Fruit fly (Drosophila melanogaster): Measurements from ENCODE around the gene CG43740.

Gene CG43740

DNA sequence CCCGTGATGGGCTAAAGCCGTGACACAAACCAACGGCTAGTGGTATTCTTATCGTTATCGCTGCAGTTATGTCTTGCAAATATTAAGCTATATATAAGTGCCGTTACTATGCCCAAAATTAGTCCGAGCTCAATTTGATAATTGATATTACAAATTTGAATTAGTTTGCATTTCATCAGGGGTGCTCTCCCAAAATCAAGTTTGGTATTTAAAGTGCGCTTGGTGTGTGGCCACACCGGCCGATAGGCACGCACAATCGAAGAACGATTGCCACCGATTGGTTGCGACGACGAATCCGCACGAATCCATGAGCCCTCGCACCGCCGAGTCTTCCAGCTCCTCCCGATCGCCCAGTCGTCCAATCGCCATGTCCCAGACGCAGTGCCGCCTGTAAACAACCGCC lies 34.4 kb downstream of the CG43740 start, which contains the start of gene CG17841 (continued):
- peak; percentile 53 for TF ChIP-seq bbx (GFP tag; IDR thresholded peaks at IDR 0.05; ENCODE audit: partially characterized antibody)
- TF ChIP-seq NfI (GFP tag; optimal IDR thresholded peaks at IDR 0.05) = no peak
- no peak for TF ChIP-seq shn (GFP tag; optimal IDR thresholded peaks at IDR 0.05)
- no peak for TF ChIP-seq CG7928 (GFP tag; optimal IDR thresholded peaks at IDR 0.05)
- peak; percentile 44; the same call in 1 of the 2 replicates for TF ChIP-seq nerfin-2 (GFP tag; IDR thresholded peaks at IDR 0.05; ENCODE audit: partially characterized antibody)
- no peak for TF ChIP-seq kni (GFP tag; optimal IDR thresholded peaks at IDR 0.05)
- no peak for TF ChIP-seq seq (GFP tag; IDR thresholded peaks at IDR 0.05)
- no peak for TF ChIP-seq CG11696 (GFP tag; IDR thresholded peaks at IDR 0.05)
- no peak for TF ChIP-seq Usf (GFP tag; optimal IDR thresholded peaks at IDR 0.05)
- TF ChIP-seq fd96Cb (tag; optimal IDR thresholded peaks at IDR 0.05) = no peak
- TF ChIP-seq Max (GFP tag; optimal IDR thresholded peaks at IDR 0.05) = no peak
- TF ChIP-seq CG18764 (GFP tag; optimal IDR thresholded peaks at IDR 0.05) = no peak
- no peak for TF ChIP-seq HLHmδ (GFP tag; optimal IDR thresholded peaks at IDR 0.05)
- TF ChIP-seq CG3847 (GFP tag; IDR thresholded peaks at IDR 0.05) = no peak
- no peak for TF ChIP-seq Atf3 (GFP tag; optimal IDR thresholded peaks at IDR 0.05)
- TF ChIP-seq ham (GFP tag; IDR thresholded peaks at IDR 0.05) = no peak
- no peak for TF ChIP-seq Side (GFP tag; optimal IDR thresholded peaks at IDR 0.05)
- TF ChIP-seq dan (GFP tag; IDR thresholded peaks at IDR 0.05) = no peak
- TF ChIP-seq pum (GFP tag; optimal IDR thresholded peaks at IDR 0.05) = no peak
- no peak for TF ChIP-seq CG2129 (GFP tag; IDR thresholded peaks at IDR 0.05; ENCODE audit: partially characterized antibody)
- no peak for TF ChIP-seq CG4820 (GFP tag; optimal IDR thresholded peaks at IDR 0.05)
- TF ChIP-seq CG17328 (GFP tag; IDR thresholded peaks at IDR 0.05) = no peak
- TF ChIP-seq CG3281 (GFP tag; optimal IDR thresholded peaks at IDR 0.05) = no peak
- no peak for TF ChIP-seq Gsc (GFP tag; IDR thresholded peaks at IDR 0.05)
- no peak for TF ChIP-seq Ssrp (tag; optimal IDR thresholded peaks at IDR 0.05)
- TF ChIP-seq zfh1 (GFP tag; IDR thresholded peaks at IDR 0.05) = no peak
- TF ChIP-seq CG6791 (GFP tag; IDR thresholded peaks at IDR 0.05; ENCODE audit: partially characterized antibody) = peak; percentile 43; the same call in 1 of the 3 replicates
- no peak for TF ChIP-seq Asciz (GFP tag; optimal IDR thresholded peaks at IDR 0.05)
- no peak for TF ChIP-seq CHES-1-like (GFP tag; optimal IDR thresholded peaks at IDR 0.05)
- peak; percentile 89 for TF ChIP-seq E2f2 (GFP tag; IDR thresholded peaks at IDR 0.05)
- TF ChIP-seq bab2 (GFP tag; optimal IDR thresholded peaks at IDR 0.05) = no peak
- TF ChIP-seq Lhr (GFP tag; optimal IDR thresholded peaks at IDR 0.05) = peak; percentile 76
- no peak for TF ChIP-seq D19A (tag; optimal IDR thresholded peaks at IDR 0.05)
- no peak for TF ChIP-seq Bteb2 (GFP tag; optimal IDR thresholded peaks at IDR 0.05)
- TF ChIP-seq lilli (GFP tag; optimal IDR thresholded peaks at IDR 0.05) = no peak
- no peak for TF ChIP-seq Fer2 (tag; optimal IDR thresholded peaks at IDR 0.05)
- no peak for TF ChIP-seq Adf1 (GFP tag; IDR thresholded peaks at IDR 0.05)
- no peak for TF ChIP-seq CG10321 (GFP tag; IDR thresholded peaks at IDR 0.05)
- TF ChIP-seq CG15601 (tag; optimal IDR thresholded peaks at IDR 0.05) = peak; percentile 23
- TF ChIP-seq CG1529 (GFP tag; optimal IDR thresholded peaks at IDR 0.05) = no peak
- no peak for TF ChIP-seq exex (tag; optimal IDR thresholded peaks at IDR 0.05)
- TF ChIP-seq ERR (GFP tag; optimal IDR thresholded peaks at IDR 0.05) = no peak
- TF ChIP-seq NFAT (GFP tag; IDR thresholded peaks at IDR 0.05) = no peak
- no peak for TF ChIP-seq CG14667 (GFP tag; IDR thresholded peaks at IDR 0.05)
- TF ChIP-seq CG1792 (GFP tag; optimal IDR thresholded peaks at IDR 0.05) = no peak
- TF ChIP-seq nmo (GFP tag; optimal IDR thresholded peaks at IDR 0.05) = peak; percentile 46
- TF ChIP-seq CG8388 (GFP tag; optimal IDR thresholded peaks at IDR 0.05) = no peak
- no peak for TF ChIP-seq zfh2 (GFP tag; optimal IDR thresholded peaks at IDR 0.05)
- no peak for TF ChIP-seq CG18262 (tag; optimal IDR thresholded peaks at IDR 0.05)
- TF ChIP-seq CG43689 (GFP tag; IDR thresholded peaks at IDR 0.05) = no peak
- TF ChIP-seq Ravus (GFP tag; IDR thresholded peaks at IDR 0.05) = no peak
- TF ChIP-seq CG6175 (GFP tag; IDR thresholded peaks at IDR 0.05) = no peak

Data from whole organism, embryonic.